Fruit fly (Drosophila melanogaster): ENCODE measurements around the gene Actn3.
"Not testable (repeated sequence)": the region's sequence is repeated elsewhere in the genome, so short reads cannot be mapped to it uniquely, and the experiment has no call there.

The Actn3 gene

dm6 chr3R:17003468-17003867, 25.9 kb upstream of the Actn3 start:
- TF ChIP-seq esn (GFP tag; optimal IDR thresholded peaks at IDR 0.05): no peak
- TF ChIP-seq Smox (GFP tag; optimal IDR thresholded peaks at IDR 0.05): no peak
- peak; percentile 39 for TF ChIP-seq svp (GFP tag)
- TF ChIP-seq salr (GFP tag; optimal IDR thresholded peaks at IDR 0.05): no peak

DNA sequence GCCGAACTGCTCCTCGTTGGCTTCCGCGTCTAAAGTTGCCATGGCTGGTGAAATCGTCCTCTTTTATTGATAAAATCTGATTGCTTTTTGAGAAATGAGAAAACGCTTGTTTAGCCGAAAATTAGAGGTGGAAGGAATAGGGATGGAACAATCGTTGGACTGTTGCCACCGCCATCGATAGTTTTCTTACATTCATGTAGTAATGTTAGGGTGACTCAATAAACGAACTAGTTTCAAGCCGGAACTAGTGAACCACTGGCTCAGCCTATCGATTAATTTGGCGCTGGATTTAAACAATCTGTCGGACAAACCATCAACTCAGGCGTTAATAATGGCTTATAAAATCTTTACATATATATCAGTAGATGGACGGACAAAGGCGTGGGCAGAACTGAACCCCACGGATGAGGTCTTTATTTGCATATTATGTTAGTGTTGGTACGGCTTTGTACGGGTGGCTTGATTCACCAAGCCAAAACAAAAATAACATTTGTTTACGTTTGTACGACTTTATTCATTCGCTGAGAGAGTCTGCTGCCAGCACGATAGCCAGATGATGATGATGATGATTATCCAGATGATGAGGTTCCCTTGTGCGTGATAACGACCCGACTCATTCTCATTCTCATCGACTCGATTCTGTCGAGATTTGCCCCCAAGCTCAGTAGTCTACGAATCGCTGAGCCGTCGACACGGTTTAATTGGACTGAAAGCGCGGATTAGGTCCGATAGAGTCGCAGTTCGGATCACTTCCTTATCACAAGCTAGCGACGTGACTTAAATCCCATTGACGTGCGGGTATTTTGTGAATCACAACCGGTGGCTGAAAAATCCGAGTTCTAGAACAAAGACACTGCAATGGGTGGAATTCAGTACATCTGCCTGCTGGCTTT, 24.9 kb upstream of the Actn3 start, which contains the start of the genes Sf3a1 and Irc:
TSS of gene Sf3a1 (minus strand) at position 138 of the 893 bp plus-strand sequence.
TSS of gene Irc (plus strand) at position 658 of the 893 bp plus-strand sequence.
- TF ChIP-seq CG10631 (GFP tag; optimal IDR thresholded peaks at IDR 0.05) (no peak), CG8119 (GFP tag; IDR thresholded peaks at IDR 0.05) (no peak), CG8319 (GFP tag; optimal IDR thresholded peaks at IDR 0.05) (no peak), CG1621 (tag; optimal IDR thresholded peaks at IDR 0.05) (peak; percentile 85), Lpt (GFP tag; optimal IDR thresholded peaks at IDR 0.05) (no peak), CG6163 (GFP tag; IDR thresholded peaks at IDR 0.05) (0 out of 3 replicates have a peak, but pooled peaks have one; percentile 31), CG7368 (GFP tag; optimal IDR thresholded peaks at IDR 0.05) (no peak), CG11902 (GFP tag; optimal IDR thresholded peaks at IDR 0.05) (no peak), eg (GFP tag; IDR thresholded peaks at IDR 0.05) (0 out of 3 replicates have a peak, but pooled peaks have one; percentile 19), Sox14 (GFP tag; optimal IDR thresholded peaks at IDR 0.05) (peak; percentile 44), ss (GFP tag; optimal IDR thresholded peaks at IDR 0.05) (peak in 1 of 2 experiments; percentile 62), CG8632 (GFP tag; optimal IDR thresholded peaks at IDR 0.05) (no peak), Eip75B (GFP tag; optimal IDR thresholded peaks at IDR 0.05) (no peak), CG6808 (GFP tag; optimal IDR thresholded peaks at IDR 0.05) (no peak), Gug (GFP tag; IDR thresholded peaks at IDR 0.05) (0 out of 2 replicates have a peak, but pooled peaks have one; percentile 16), acj6 (GFP tag; optimal IDR thresholded peaks at IDR 0.05) (no peak), CG3032 (tag; optimal IDR thresholded peaks at IDR 0.05) (no peak), esn (GFP tag; optimal IDR thresholded peaks at IDR 0.05) (peak; percentile 31), CG31627 (GFP tag; optimal IDR thresholded peaks at IDR 0.05) (no peak), Eip78C (GFP tag) (peak; percentile 70), svp (GFP tag) (peak; percentile 93), CG6792 (GFP tag; optimal IDR thresholded peaks at IDR 0.05) (no peak), fkh (GFP tag; optimal IDR thresholded peaks at IDR 0.05) (peak; percentile 33), dsx (GFP tag; optimal IDR thresholded peaks at IDR 0.05; ENCODE audit: poor library complexity, severe bottlenecking) (no peak)

- TF ChIP-seq dsx (GFP tag; optimal IDR thresholded peaks at IDR 0.05; ENCODE audit: poor library complexity, severe bottlenecking): peak; percentile 8
- peak; percentile 25 for TF ChIP-seq CG10631 (GFP tag; optimal IDR thresholded peaks at IDR 0.05)
- no peak for TF ChIP-seq vri (GFP tag; optimal IDR thresholded peaks at IDR 0.05)
- peak; percentile 44 for TF ChIP-seq Eip75B (GFP tag; optimal IDR thresholded peaks at IDR 0.05)
- peak; percentile 73 for TF ChIP-seq fkh (GFP tag; optimal IDR thresholded peaks at IDR 0.05)
- no peak for TF ChIP-seq Sox15 (GFP tag; optimal IDR thresholded peaks at IDR 0.05)
- TF ChIP-seq lz (GFP tag; optimal IDR thresholded peaks at IDR 0.05): peak; percentile 41
- TF ChIP-seq Sox102F (GFP tag; optimal IDR thresholded peaks at IDR 0.05): no peak
- peak; percentile 54 for TF ChIP-seq CG3032 (tag; optimal IDR thresholded peaks at IDR 0.05)
- TF ChIP-seq svp (GFP tag): peak; percentile 67
These were observed 18.7 kb upstream of the Actn3 start, which contains the start of the genes EMC2A and CG3534 for dm6 chr3R:16996059-16996959. Gene EMC2A, minus strand, starts transcription at chr3R:16996071. Gene CG3534, plus strand, starts transcription at chr3R:16996446.

- TF ChIP-seq Sox15 (GFP tag; optimal IDR thresholded peaks at IDR 0.05); Sox102F (GFP tag; optimal IDR thresholded peaks at IDR 0.05); Eip78C (GFP tag): not testable (repeated sequence)
These were observed 15.1 kb upstream of the Actn3 start, which contains the start of gene CG31274 for dm6 chr3R:16992716-16993115. Gene CG31274, plus strand, starts transcription at chr3R:16993016.
